Worm (Caenorhabditis elegans): ENCODE data around the gene Y75B12B.1.
"Not testable (repeated sequence)": the region's sequence is repeated elsewhere in the genome, so short reads cannot be mapped to it uniquely, and the experiment has no call there.

Y75B12B.1 gene

DNA sequence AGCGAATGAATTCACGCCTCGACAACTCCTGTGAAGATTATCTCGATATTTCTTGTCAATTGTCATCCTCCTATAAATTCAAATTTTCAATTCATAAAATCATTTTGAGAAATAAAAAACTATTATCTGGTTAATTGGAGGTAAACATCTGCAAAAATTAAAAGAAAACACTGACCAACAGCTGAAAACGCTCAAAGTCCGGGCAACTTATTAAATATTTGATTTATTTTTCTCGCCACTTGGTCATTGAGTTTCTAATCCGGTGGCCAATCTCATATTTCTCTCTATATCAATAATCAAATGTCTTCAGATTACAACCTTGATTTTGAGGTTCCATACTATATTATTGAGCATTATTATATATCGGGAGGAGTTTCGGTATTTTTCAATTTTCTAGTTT, 27.4 kb downstream of the Y75B12B.1 start, which contains the start of gene sri-24:
Gene sri-24, plus strand, starts transcription at position 301 of the 400 bp plus-strand sequence.
- TF ChIP-seq ceh-82, hmg-11, nhr-28 (tag; optimal IDR thresholded peaks at IDR 0.05): not testable (repeated sequence)

DNA sequence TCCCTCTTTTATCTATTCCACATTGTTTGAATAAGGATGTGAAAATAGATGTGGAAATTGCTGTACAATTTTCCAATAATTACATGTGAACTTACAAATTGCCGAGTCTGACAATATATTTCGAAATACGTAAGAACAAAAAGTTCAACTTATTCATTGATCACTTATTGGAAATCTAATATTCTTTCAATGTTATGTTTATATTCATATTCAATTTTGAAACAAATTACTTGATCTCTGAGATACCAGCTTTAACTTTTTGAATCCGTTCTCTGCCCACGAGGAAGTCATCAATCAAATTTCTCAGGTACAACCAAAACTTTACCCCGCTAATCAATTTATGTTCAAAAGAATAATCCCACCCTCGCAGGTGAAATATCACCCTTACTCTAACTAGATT, 30.7 kb downstream of the Y75B12B.1 start, which contains the start of gene sri-26:
Gene sri-26, plus strand, starts transcription at position 301 of the 400 bp plus-strand sequence.
- TF ChIP-seq elt-3, nhr-76, egl-27 (tag; optimal IDR thresholded peaks at IDR 0.05): not testable (repeated sequence)

DNA sequence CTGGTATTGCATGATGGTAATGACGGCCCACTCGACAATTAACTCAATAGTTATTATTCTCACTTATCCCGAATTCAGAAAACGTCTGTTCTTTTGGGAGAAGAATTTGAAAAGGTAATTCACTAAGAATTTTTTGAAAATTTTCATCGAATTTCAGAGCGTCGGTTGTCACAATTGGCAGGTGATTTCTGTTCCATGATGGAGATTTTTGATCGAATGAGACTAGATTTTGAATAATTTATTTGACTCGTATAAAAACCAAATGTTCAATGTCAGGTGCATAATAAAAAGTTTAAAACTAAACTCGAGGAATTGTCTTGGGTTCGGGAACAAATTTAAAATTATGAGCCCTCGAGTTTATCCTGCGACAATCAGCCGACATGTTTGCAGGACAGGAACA, 32.2 kb downstream of the Y75B12B.1 start, which contains the start of gene sri-25:
Gene sri-25, plus strand, starts transcription at position 301 of the 400 bp plus-strand sequence.
- no peak for TF ChIP-seq unc-39 (tag; optimal IDR thresholded peaks at IDR 0.05)
- TF ChIP-seq skn-1 (tag; optimal IDR thresholded peaks at IDR 0.05): no peak

DNA sequence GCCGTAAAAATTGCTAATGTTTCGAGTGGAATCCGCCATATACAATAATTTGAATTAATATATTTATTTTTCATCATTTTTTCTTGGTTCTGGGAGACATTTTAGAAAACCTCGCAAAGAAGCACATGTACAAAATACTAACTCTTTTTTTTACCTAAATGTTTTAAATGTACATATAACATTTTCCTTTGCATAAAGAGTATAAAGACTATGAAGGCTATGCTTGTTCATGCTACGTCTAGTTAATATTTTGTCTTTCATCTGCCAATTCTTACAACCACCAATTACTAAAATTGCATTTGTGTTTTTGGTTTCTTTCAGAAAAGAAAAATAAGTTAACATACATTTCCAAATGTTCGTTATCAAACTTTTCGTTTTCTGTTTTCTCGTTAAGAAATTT, 36.8 kb downstream of the Y75B12B.1 start, which contains the start of gene irld-25:
Gene irld-25, plus strand, starts transcription at position 301 of the 400 bp plus-strand sequence.
- TF ChIP-seq daf-12 (tag; optimal IDR thresholded peaks at IDR 0.05): no peak
- TF ChIP-seq jun-1 (tag; optimal IDR thresholded peaks at IDR 0.05): no peak
- TF ChIP-seq fkh-10 (GFP tag; optimal IDR thresholded peaks at IDR 0.05): no peak
- TF ChIP-seq aly-2 (tag; optimal IDR thresholded peaks at IDR 0.05): no peak
- TF ChIP-seq eor-1 (tag; optimal IDR thresholded peaks at IDR 0.05): no peak
- no peak for TF ChIP-seq R02D3.7 (tag; optimal IDR thresholded peaks at IDR 0.05)
- TF ChIP-seq unc-39 (tag; optimal IDR thresholded peaks at IDR 0.05): no peak
- no peak for TF ChIP-seq elt-3 (tag; optimal IDR thresholded peaks at IDR 0.05)
- TF ChIP-seq ama-1 (optimal IDR thresholded peaks at IDR 0.05): no peak
- TF ChIP-seq elt-2 (tag; optimal IDR thresholded peaks at IDR 0.05): no peak
- TF ChIP-seq sea-2 (GFP tag; optimal IDR thresholded peaks at IDR 0.05): no peak
- TF ChIP-seq pqm-1 (tag; optimal IDR thresholded peaks at IDR 0.05): no peak

DNA sequence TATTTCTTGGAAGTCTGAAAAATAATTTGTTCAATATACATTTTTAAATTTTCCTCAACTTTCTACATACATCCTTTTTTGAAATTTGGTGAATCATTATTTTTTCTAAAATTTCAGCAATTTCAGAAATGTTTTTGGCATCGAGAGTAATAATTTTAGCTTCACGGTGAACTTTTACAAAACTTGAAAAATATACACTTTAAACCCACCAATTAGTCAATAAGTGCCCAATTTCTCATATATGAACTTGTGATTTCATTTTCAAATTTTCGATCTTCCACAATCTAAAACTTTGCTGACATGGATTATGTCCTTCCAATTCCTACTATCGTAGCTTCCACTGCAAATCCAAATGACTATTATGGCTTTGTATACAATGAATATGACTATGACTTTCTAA, 39.2 kb downstream of the Y75B12B.1 start, which contains the start of gene srw-24:
Gene srw-24, plus strand, starts transcription at position 301 of the 400 bp plus-strand sequence.
- TF ChIP-seq snpc-4 (tag; optimal IDR thresholded peaks at IDR 0.05): no peak
- no peak for TF ChIP-seq aly-2 (tag; optimal IDR thresholded peaks at IDR 0.05)
- TF ChIP-seq pqm-1 (tag; optimal IDR thresholded peaks at IDR 0.05): no peak
- TF ChIP-seq egl-27 (tag; optimal IDR thresholded peaks at IDR 0.05): no peak

DNA sequence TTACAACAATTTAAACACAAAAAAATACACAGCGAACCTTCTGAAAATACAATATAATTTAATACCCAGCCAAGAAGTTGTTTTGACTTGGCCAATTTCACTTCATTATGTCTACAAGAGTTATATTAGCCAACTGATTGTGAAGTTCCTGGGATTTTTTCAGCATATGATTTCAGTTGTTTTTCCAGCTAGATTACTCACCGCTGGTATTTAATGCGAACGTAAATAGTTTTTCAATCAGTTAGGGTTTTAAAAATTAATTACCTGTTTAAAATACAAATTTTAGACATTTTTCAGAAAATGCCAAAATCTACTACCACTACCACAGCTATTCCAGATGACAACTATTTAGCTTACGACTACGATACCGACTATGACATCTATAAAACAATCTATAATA, 41.2 kb downstream of the Y75B12B.1 start, which contains the start of gene srw-14:
Gene srw-14, plus strand, starts transcription at position 301 of the 400 bp plus-strand sequence.
- no peak for TF ChIP-seq elt-3 (tag; optimal IDR thresholded peaks at IDR 0.05)
- no peak for TF ChIP-seq eor-1 (tag; optimal IDR thresholded peaks at IDR 0.05)

DNA sequence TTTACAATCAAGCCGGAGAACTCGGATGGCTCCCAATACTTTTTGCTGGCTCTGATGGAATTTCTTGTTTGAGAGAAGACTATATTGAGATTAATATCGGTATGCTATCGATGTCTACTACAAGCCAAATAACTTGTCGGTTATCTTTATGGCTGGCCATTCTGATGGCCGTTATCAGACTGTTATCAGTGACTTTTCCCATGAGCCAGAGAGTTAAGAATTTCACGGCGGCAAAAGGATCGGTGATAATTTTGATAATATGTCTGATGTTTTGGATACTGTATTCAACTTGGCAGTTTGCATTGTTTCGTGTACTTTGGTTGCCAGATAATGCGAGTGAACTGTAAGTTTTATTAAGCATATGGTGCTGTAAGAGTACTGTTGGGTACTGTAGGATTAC, 41.7 kb downstream of the Y75B12B.1 start:
- TF ChIP-seq elt-2 (tag; optimal IDR thresholded peaks at IDR 0.05) (peak; percentile 56), lin-39 (tag; optimal IDR thresholded peaks at IDR 0.05) (no peak)

DNA sequence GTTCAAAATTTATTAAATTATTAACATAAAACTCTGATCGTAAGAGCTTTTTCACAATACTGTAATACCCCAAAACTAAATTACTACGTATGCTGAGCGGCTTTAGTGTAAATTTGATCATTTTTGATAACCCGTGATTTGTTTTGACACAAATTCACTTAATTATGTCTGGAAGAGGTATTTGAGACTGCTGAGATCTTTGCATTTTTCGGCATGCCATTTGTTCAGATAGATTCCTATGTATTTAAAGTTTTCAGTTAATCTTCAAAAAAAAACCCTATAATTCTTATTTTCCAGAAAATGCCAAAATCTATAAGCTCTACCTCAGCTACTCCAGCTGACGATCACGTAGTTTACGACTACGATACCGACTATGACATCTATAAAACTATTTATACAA, 45.7 kb downstream of the Y75B12B.1 start, which contains the start of gene srw-15:
Gene srw-15, plus strand, starts transcription at position 301 of the 400 bp plus-strand sequence.
- TF ChIP-seq nhr-77 (tag; optimal IDR thresholded peaks at IDR 0.05) (no peak), lin-39 (tag; optimal IDR thresholded peaks at IDR 0.05) (no peak), nhr-76 (tag; optimal IDR thresholded peaks at IDR 0.05) (no peak), lsy-12 (tag; optimal IDR thresholded peaks at IDR 0.05) (no peak), ceh-16 (tag; optimal IDR thresholded peaks at IDR 0.05) (no peak), daf-12 (tag; optimal IDR thresholded peaks at IDR 0.05) (no peak)

DNA sequence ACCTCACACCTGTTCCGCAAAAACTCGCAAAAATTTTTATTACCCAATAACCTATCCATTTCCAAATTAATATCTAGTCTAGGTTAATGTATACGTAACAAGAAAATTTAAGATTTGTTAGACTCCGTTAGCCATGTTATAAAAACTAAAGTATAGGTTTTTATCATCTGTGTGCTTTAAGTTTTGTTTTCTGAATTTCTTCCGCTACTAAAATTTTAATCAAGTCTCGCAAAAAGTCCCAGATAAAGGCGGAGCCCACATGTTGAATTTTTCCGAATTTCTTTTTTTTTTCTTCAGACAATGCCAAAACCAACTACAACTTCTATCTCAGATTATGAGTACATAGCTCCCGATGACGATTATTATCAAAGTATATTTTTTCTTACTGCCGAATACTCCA, 47.7 kb downstream of the Y75B12B.1 start, which contains the start of gene srw-13:
Gene srw-13, plus strand, starts transcription at position 301 of the 400 bp plus-strand sequence.
- TF ChIP-seq skn-1 (tag; optimal IDR thresholded peaks at IDR 0.05) (no peak), pqm-1 (tag; optimal IDR thresholded peaks at IDR 0.05) (no peak), egl-5 (tag; optimal IDR thresholded peaks at IDR 0.05) (no peak), jun-1 (tag; optimal IDR thresholded peaks at IDR 0.05) (no peak)

Data from whole organism, L3 larva.